Fruit fly (Drosophila melanogaster): Measurements from ENCODE around the gene CG31675.

- TF ChIP-seq sv (GFP tag; optimal IDR thresholded peaks at IDR 0.05) (no peak), Sp1 (GFP tag; optimal IDR thresholded peaks at IDR 0.05) (peak; percentile 13), psq (GFP tag; optimal IDR thresholded peaks at IDR 0.05) (peak; percentile 13), woc (GFP tag; optimal IDR thresholded peaks at IDR 0.05) (peak; percentile 48), Dfd (GFP tag; optimal IDR thresholded peaks at IDR 0.05) (no peak), br (GFP tag; optimal IDR thresholded peaks at IDR 0.05) (peak; percentile 59), Hnf4 (GFP tag; optimal IDR thresholded peaks at IDR 0.05) (no peak)
These were observed 44.1 kb upstream of the CG31675 start for dm6 chr2L:20823196-20824105.
